Worm (Caenorhabditis elegans) whole organism, L2 larva: Measurements from ENCODE around the gene F07B10.7.

Experiments
- F13H6.1 ChIP-seq: sonication (generic microtip); optimal IDR thresholded peaks from 2 replicates; lab custom pipeline; 2016; ENCODE audit warnings: missing genetic modification characterization, missing compliant biosample characterization
- ZK546.5 ChIP-seq: sonication (generic microtip); optimal IDR thresholded peaks from 2 replicates; lab custom pipeline; 2017; ENCODE audit warnings: missing biosample characterization, missing genetic modification characterization
- aly-2 ChIP-seq: fragments of 150-350 bp; optimal IDR thresholded peaks from 2 replicates; lab custom pipeline; 2014; ENCODE audit warnings: missing biosample characterization, missing genetic modification characterization
- gmeb-1 ChIP-seq: fragments of 150-350 bp; optimal IDR thresholded peaks from 2 replicates; lab custom pipeline; 2014; ENCODE audit warnings: missing biosample characterization, missing genetic modification characterization
- lin-13 ChIP-seq: fragments of 150-350 bp; optimal IDR thresholded peaks from 2 replicates; lab custom pipeline; 2014; ENCODE audit warnings: missing biosample characterization, missing genetic modification reagents, missing genetic modification characterization
- unc-39 ChIP-seq: fragments of 150-350 bp; optimal IDR thresholded peaks from 2 replicates; lab custom pipeline; 2014; ENCODE audit warnings: missing biosample characterization, missing genetic modification characterization

ce11 chrV:11235876-11236275, 24.6 kb downstream of the F07B10.7 start:
- TF ChIP-seq aly-2 (tag; lab: Kevin White, UChicago) (no peak), ZK546.5 (tag; lab: Kevin White, UChicago) (no peak), lin-13 (GFP tag; lab: Kevin White, UChicago) (no peak), F13H6.1 (tag; lab: Kevin White, UChicago) (no peak), gmeb-1 (tag; lab: Kevin White, UChicago) (no peak), unc-39 (tag; lab: Kevin White, UChicago) (no peak)
